Fruit fly (Drosophila melanogaster) whole organism, embryonic: ENCODE data around the gene Snapin.

Experiments
- Aef1 ChIP-seq: fragments of 200-800 bp; sonication (Bioruptor generic); IDR thresholded peaks from 3 replicates; pipeline ENCODE4 v1.3.6; 2022; ENCODE audit warnings: missing biosample characterization, missing genetic modification characterization
- Asciz ChIP-seq: fragments of 200-800 bp; sonication (Bioruptor generic); optimal IDR thresholded peaks from 2 replicates; lab custom pipeline; 2017; ENCODE audit warnings: missing biosample characterization, mild to moderate bottlenecking, missing genetic modification characterization, missing genetic modification reagents
- Atf-2 ChIP-seq: fragments of 200-800 bp; sonication (Bioruptor generic); optimal IDR thresholded peaks from 2 replicates; lab custom pipeline; 2016; ENCODE audit warnings: missing biosample characterization, missing genetic modification characterization
- CG11085 ChIP-seq: fragments of 200-800 bp; sonication (Bioruptor generic); IDR thresholded peaks from 2 replicates; pipeline ENCODE4 v1.3.6; 2022; ENCODE audit warnings: missing biosample characterization, missing genetic modification characterization
- CG1233 ChIP-seq: fragments of 200-800 bp; sonication (Bioruptor generic); optimal IDR thresholded peaks from 4 replicates; lab custom pipeline; 2018; ENCODE audit warnings: missing biosample characterization, mild to moderate bottlenecking, missing genetic modification characterization
- CG12659 ChIP-seq: fragments of 200-800 bp; sonication (Bioruptor generic); optimal IDR thresholded peaks from 3 replicates; lab custom pipeline; 2017; ENCODE audit warnings: mild to moderate bottlenecking, missing biosample characterization, missing genetic modification reagents, missing genetic modification characterization
- CG14441 ChIP-seq: fragments of 200-800 bp; sonication (Bioruptor generic); IDR thresholded peaks from 2 replicates; pipeline ENCODE4 v1.3.6; 2022; ENCODE audit warnings: missing biosample characterization, missing genetic modification characterization
- CG14860 ChIP-seq: fragments of 200-800 bp; sonication (Bioruptor generic); IDR thresholded peaks from 3 replicates; pipeline ENCODE4 v1.3.6; 2022; ENCODE audit warnings: missing biosample characterization, missing genetic modification characterization; ENCODE audit not compliant: partially characterized antibody
- CG2120 ChIP-seq: fragments of 200-800 bp; sonication (Bioruptor generic); optimal IDR thresholded peaks from 3 replicates; lab custom pipeline; 2016; ENCODE audit warnings: missing biosample characterization, missing genetic modification characterization
- CG31365 ChIP-seq: fragments of 200-800 bp; sonication (Bioruptor generic); optimal IDR thresholded peaks from 2 replicates; lab custom pipeline; 2018; ENCODE audit warnings: missing biosample characterization, mild to moderate bottlenecking, missing genetic modification characterization
- CG31441 ChIP-seq: fragments of 200-800 bp; sonication (Bioruptor generic); IDR thresholded peaks from 2 replicates; pipeline ENCODE4 v1.3.6; 2022; ENCODE audit warnings: missing biosample characterization, missing genetic modification characterization
- CG5180 ChIP-seq: fragments of 200-800 bp; sonication (Bioruptor generic); optimal IDR thresholded peaks from 3 replicates; lab custom pipeline; 2017; ENCODE audit warnings: missing biosample characterization, missing genetic modification characterization, mild to moderate bottlenecking, moderate library complexity, missing genetic modification reagents
- CG6654 ChIP-seq: fragments of 200-800 bp; sonication (Bioruptor generic); optimal IDR thresholded peaks from 2 replicates; lab custom pipeline; 2017; ENCODE audit warnings: missing biosample characterization, mild to moderate bottlenecking, missing genetic modification characterization
- CG8089 ChIP-seq: fragments of 200-800 bp; sonication (Bioruptor generic); optimal IDR thresholded peaks from 3 replicates; lab custom pipeline; 2016; ENCODE audit warnings: missing biosample characterization, missing genetic modification characterization
- CG8281 ChIP-seq: fragments of 200-800 bp; sonication (Bioruptor generic); optimal IDR thresholded peaks from 2 replicates; lab custom pipeline; 2018; ENCODE audit warnings: missing biosample characterization, mild to moderate bottlenecking, missing genetic modification characterization, moderate library complexity
- CG8924 ChIP-seq: fragments of 200-800 bp; optimal IDR thresholded peaks from 3 replicates; lab custom pipeline; 2019; ENCODE audit warnings: missing biosample characterization, mild to moderate bottlenecking, missing genetic modification characterization, moderate library complexity
- CG9215 ChIP-seq: fragments of 200-800 bp; sonication (Bioruptor generic); IDR thresholded peaks from 2 replicates; pipeline ENCODE4 v1.3.6; 2022; ENCODE audit warnings: missing biosample characterization, missing genetic modification characterization
- CG9727 ChIP-seq: fragments of 200-800 bp; sonication (Bioruptor generic); optimal IDR thresholded peaks from 3 replicates; lab custom pipeline; 2017; ENCODE audit warnings: missing biosample characterization, mild to moderate bottlenecking, missing genetic modification characterization
- CG9817 ChIP-seq: fragments of 200-800 bp; sonication (Bioruptor generic); optimal IDR thresholded peaks from 2 replicates; lab custom pipeline; 2018; ENCODE audit warnings: missing biosample characterization, mild to moderate bottlenecking, missing genetic modification characterization, moderate library complexity
- Deaf1 ChIP-seq: fragments of 200-800 bp; optimal IDR thresholded peaks from 3 replicates; lab custom pipeline; 2019; ENCODE audit warnings: missing biosample characterization, mild to moderate bottlenecking, missing genetic modification characterization, moderate library complexity
- Dfd ChIP-seq, 2 experiments: fragments of >200 bp; optimal IDR thresholded peaks; 2 replicates each; lab custom pipeline; 2017; ENCODE audit warnings: missing biosample characterization in 2 of 2, missing genetic modification characterization in 2 of 2
- Elba2 ChIP-seq: fragments of 200-800 bp; sonication (Bioruptor generic); optimal IDR thresholded peaks from 3 replicates; lab custom pipeline; 2016; ENCODE audit warnings: missing biosample characterization, missing genetic modification characterization
- Gsc ChIP-seq: fragments of 200-800 bp; sonication (Bioruptor generic); IDR thresholded peaks from 2 replicates; pipeline ENCODE4 v1.3.6; 2022; ENCODE audit warnings: missing biosample characterization, missing genetic modification characterization
- HmgD ChIP-seq: fragments of 200-800 bp; sonication (Bioruptor generic); optimal IDR thresholded peaks from 3 replicates; lab custom pipeline; 2016; ENCODE audit warnings: missing biosample characterization, missing genetic modification characterization
- Rx ChIP-seq: fragments of 200-800 bp; sonication (Bioruptor generic); IDR thresholded peaks from 2 replicates; pipeline ENCODE4 v1.3.6; 2022; ENCODE audit warnings: missing biosample characterization, missing genetic modification characterization
- Spps ChIP-seq: fragments of 200-800 bp; sonication (Bioruptor generic); optimal IDR thresholded peaks from 2 replicates; lab custom pipeline; 2018; ENCODE audit warnings: missing biosample characterization, mild to moderate bottlenecking, missing genetic modification characterization
- ac ChIP-seq: fragments of 200-800 bp; sonication (Bioruptor generic); optimal IDR thresholded peaks from 3 replicates; lab custom pipeline; 2017; ENCODE audit warnings: missing biosample characterization, mild to moderate bottlenecking, missing genetic modification characterization
- al ChIP-seq: fragments of 200-800 bp; sonication (Bioruptor generic); IDR thresholded peaks from 2 replicates; pipeline ENCODE4 v1.3.6; 2022; ENCODE audit warnings: missing biosample characterization, missing genetic modification characterization
- ato ChIP-seq: fragments of 200-800 bp; sonication (Bioruptor generic); IDR thresholded peaks from 2 replicates; pipeline ENCODE4 v1.3.6; 2022; ENCODE audit warnings: missing biosample characterization, missing genetic modification characterization; ENCODE audit not compliant: partially characterized antibody
- dmrt11E ChIP-seq: fragments of 200-800 bp; sonication (Bioruptor generic); optimal IDR thresholded peaks from 3 replicates; lab custom pipeline; 2018; ENCODE audit warnings: missing biosample characterization, mild to moderate bottlenecking, missing genetic modification characterization, moderate library complexity
- fd102C ChIP-seq: fragments of 200-800 bp; sonication (Bioruptor generic); optimal IDR thresholded peaks from 2 replicates; lab custom pipeline; 2018; ENCODE audit warnings: missing biosample characterization, mild to moderate bottlenecking, missing genetic modification characterization, moderate library complexity
- kah ChIP-seq: fragments of 200-800 bp; sonication (Bioruptor generic); optimal IDR thresholded peaks from 2 replicates; lab custom pipeline; 2018; ENCODE audit warnings: missing biosample characterization, mild to moderate bottlenecking, missing genetic modification characterization
- ken ChIP-seq: fragments of 200-800 bp; sonication (Bioruptor generic); IDR thresholded peaks from 3 replicates; pipeline ENCODE4 v1.3.6; 2022; ENCODE audit warnings: missing biosample characterization, missing genetic modification characterization
- knrl ChIP-seq: fragments of 200-800 bp; sonication (Bioruptor generic); IDR thresholded peaks from 3 replicates; pipeline ENCODE4 v1.3.6; 2022; ENCODE audit warnings: missing biosample characterization, missing genetic modification characterization; ENCODE audit not compliant: partially characterized antibody
- lov ChIP-seq, 2 experiments: fragments of 200-800 bp in 1 of 2; fragments of >200 bp in 1 of 2; sonication (Bioruptor generic) in 1 of 2; IDR thresholded peaks in 1 of 2; optimal IDR thresholded peaks in 1 of 2; 2 replicates in 1 of 2; 3 replicates in 1 of 2; pipeline versions ENCODE4 v1.3.6 to Lab custom; 2017 to 2022; ENCODE audit warnings: missing biosample characterization in 1 of 2, missing genetic modification characterization in 1 of 2
- mirr ChIP-seq: fragments of 200-800 bp; sonication (Bioruptor generic); optimal IDR thresholded peaks from 3 replicates; lab custom pipeline; 2018; ENCODE audit warnings: missing biosample characterization, mild to moderate bottlenecking, missing genetic modification characterization
- oc ChIP-seq: fragments of 200-800 bp; sonication (Bioruptor generic); optimal IDR thresholded peaks from 2 replicates; lab custom pipeline; 2018; ENCODE audit warnings: missing biosample characterization, mild to moderate bottlenecking, missing genetic modification characterization, moderate library complexity
- schlank ChIP-seq: fragments of 200-800 bp; sonication (Bioruptor generic); optimal IDR thresholded peaks from 2 replicates; lab custom pipeline; 2018; ENCODE audit warnings: missing biosample characterization, mild to moderate bottlenecking, missing genetic modification characterization
- slp2 ChIP-seq: fragments of 200-800 bp; sonication (Bioruptor generic); optimal IDR thresholded peaks from 2 replicates; lab custom pipeline; 2016; ENCODE audit warnings: missing biosample characterization, missing genetic modification characterization
- tio ChIP-seq: fragments of 200-800 bp; sonication (Bioruptor generic); optimal IDR thresholded peaks from 2 replicates; lab custom pipeline; 2017; ENCODE audit warnings: missing biosample characterization, missing genetic modification characterization, inconsistent platforms
- tna ChIP-seq: fragments of 200-800 bp; sonication (Bioruptor generic); IDR thresholded peaks from 2 replicates; pipeline ENCODE4 v1.3.6; 2022; ENCODE audit warnings: missing biosample characterization, missing genetic modification characterization; ENCODE audit not compliant: partially characterized antibody
- z ChIP-seq: fragments of 200-800 bp; sonication (Bioruptor generic); IDR thresholded peaks from 3 replicates; pipeline ENCODE4 v1.3.6; 2022; ENCODE audit warnings: missing biosample characterization, missing genetic modification characterization

The Snapin gene

dm6 chr2L:2808038-2808699 is 48.7 kb upstream of the Snapin start (continued):
- TF ChIP-seq oc (tag; lab: Kevin White, UChicago): no peak
- TF ChIP-seq CG9817: no peak
- no peak for TF ChIP-seq HmgD
- TF ChIP-seq Atf-2 (GFP tag; lab: Kevin White, UChicago): no peak
- TF ChIP-seq CG5180 (GFP tag; lab: Kevin White, UChicago): peak; percentile 95
- TF ChIP-seq ato (GFP tag; lab: Robert Waterston, UW): no peak
- TF ChIP-seq CG14860 (GFP tag; lab: Robert Waterston, UW): no peak
- no peak for TF ChIP-seq CG12659 (GFP tag; lab: Kevin White, UChicago)
- TF ChIP-seq CG8924 (tag; lab: Kevin White, UChicago): no peak
- no peak for TF ChIP-seq CG31441 (GFP tag; lab: Robert Waterston, UW)
- TF ChIP-seq CG8281 (tag; lab: Kevin White, UChicago): no peak
- no peak for TF ChIP-seq dmrt11E (tag; lab: Kevin White, UChicago)
- TF ChIP-seq z: no peak
- TF ChIP-seq schlank (tag; lab: Kevin White, UChicago): no peak
- TF ChIP-seq Deaf1 (tag; lab: Kevin White, UChicago): peak; percentile 99
- no peak for TF ChIP-seq Spps (tag; lab: Kevin White, UChicago)
- no peak for TF ChIP-seq ken
- TF ChIP-seq tio: no peak
- TF ChIP-seq kah (GFP tag; lab: Kevin White, UChicago): no peak
- no peak for TF ChIP-seq ac (GFP tag; lab: Kevin White, UChicago)
- no peak for TF ChIP-seq Rx (GFP tag; lab: Robert Waterston, UW)
- TF ChIP-seq lov (optimal IDR thresholded peaks at IDR 0.05; lab: Kevin White, UChicago): no peak
- no peak for TF ChIP-seq lov (GFP tag; IDR thresholded peaks at IDR 0.05; lab: Robert Waterston, UW)
- TF ChIP-seq Dfd (GFP tag; optimal IDR thresholded peaks at IDR 0.05; lab: Kevin White, UChicago): no peak
- no peak for TF ChIP-seq CG9727 (GFP tag; lab: Kevin White, UChicago)
- no peak for TF ChIP-seq tna
- no peak for TF ChIP-seq slp2
- no peak for TF ChIP-seq al (GFP tag; lab: Robert Waterston, UW)
- TF ChIP-seq CG6654 (GFP tag; lab: Kevin White, UChicago): no peak
- TF ChIP-seq Asciz: no peak
- no peak for TF ChIP-seq CG14441 (GFP tag; lab: Robert Waterston, UW)
- no peak for TF ChIP-seq CG9215
- no peak for TF ChIP-seq Aef1 (GFP tag; lab: Robert Waterston, UW)
- TF ChIP-seq CG8089: no peak
- no peak for TF ChIP-seq CG1233
- TF ChIP-seq CG11085 (GFP tag; lab: Robert Waterston, UW): no peak
- TF ChIP-seq mirr (GFP tag; lab: Kevin White, UChicago): no peak
- TF ChIP-seq fd102C: no peak
- no peak for TF ChIP-seq Elba2 (GFP tag; lab: Kevin White, UChicago)
- no peak for TF ChIP-seq Gsc
- TF ChIP-seq CG31365 (tag; lab: Kevin White, UChicago): no peak
- no peak for TF ChIP-seq CG2120
- TF ChIP-seq knrl (GFP tag; lab: Robert Waterston, UW): 0 out of 3 replicates have a peak, but pooled peaks have one; percentile 21
- TF ChIP-seq, all 482 proteins: peak for 22
